Fruit fly (Drosophila melanogaster) whole organism, embryonic: ENCODE results near the gene ClpP.

ENCODE experiments used
- Abd-B ChIP-seq: fragments of 200-800 bp; sonication (Bioruptor generic); optimal IDR thresholded peaks from 2 replicates; lab custom pipeline; 2018; ENCODE audit warnings: missing biosample characterization, mild to moderate bottlenecking, missing genetic modification characterization, moderate library complexity
- Ada2b ChIP-seq: fragments of 200-800 bp; sonication (Bioruptor generic); IDR thresholded peaks from 2 replicates; pipeline ENCODE4 v1.3.6; 2022; ENCODE audit warnings: missing biosample characterization, missing genetic modification characterization
- B-H1 ChIP-seq: fragments of 200-800 bp; sonication (Bioruptor generic); IDR thresholded peaks from 3 replicates; pipeline ENCODE4 v1.3.6; 2022; ENCODE audit warnings: missing biosample characterization, missing genetic modification characterization
- CG10274 ChIP-seq: fragments of 200-800 bp; sonication (Bioruptor generic); optimal IDR thresholded peaks from 3 replicates; lab custom pipeline; 2017; ENCODE audit warnings: missing biosample characterization, mild to moderate bottlenecking, missing genetic modification characterization
- CG10321 ChIP-seq: fragments of 200-800 bp; sonication (Bioruptor generic); IDR thresholded peaks from 2 replicates; pipeline ENCODE4 v1.3.6; 2022; ENCODE audit warnings: missing biosample characterization, missing genetic modification characterization
- CG10979 ChIP-seq: fragments of 200-800 bp; sonication (Bioruptor generic); optimal IDR thresholded peaks from 2 replicates; lab custom pipeline; 2018; ENCODE audit warnings: missing biosample characterization, mild to moderate bottlenecking, missing genetic modification characterization, moderate library complexity
- CG12104 ChIP-seq: fragments of 200-800 bp; sonication (Bioruptor generic); optimal IDR thresholded peaks from 3 replicates; lab custom pipeline; 2016; ENCODE audit warnings: missing biosample characterization, missing genetic modification characterization
- CG14441 ChIP-seq: fragments of 200-800 bp; sonication (Bioruptor generic); IDR thresholded peaks from 2 replicates; pipeline ENCODE4 v1.3.6; 2022; ENCODE audit warnings: missing biosample characterization, missing genetic modification characterization
- CG18476 ChIP-seq: fragments of 200-800 bp; sonication (Bioruptor generic); optimal IDR thresholded peaks from 2 replicates; lab custom pipeline; 2016; ENCODE audit warnings: missing biosample characterization, mild to moderate bottlenecking, missing genetic modification characterization
- CG18599 ChIP-seq: fragments of 200-800 bp; sonication (Bioruptor generic); optimal IDR thresholded peaks from 3 replicates; lab custom pipeline; 2017; ENCODE audit warnings: missing biosample characterization, missing genetic modification characterization, mild to moderate bottlenecking, moderate library complexity, missing genetic modification reagents
- CG2889 ChIP-seq: fragments of 200-800 bp; sonication (Bioruptor generic); IDR thresholded peaks from 3 replicates; pipeline ENCODE4 v1.3.6; 2022; ENCODE audit warnings: missing biosample characterization, missing genetic modification characterization
- CG32772 ChIP-seq: fragments of 200-800 bp; sonication (Bioruptor generic); IDR thresholded peaks from 2 replicates; pipeline ENCODE4 v1.3.6; 2022; ENCODE audit warnings: missing biosample characterization, missing genetic modification characterization
- CG42726 ChIP-seq: fragments of 200-800 bp; sonication (Bioruptor generic); IDR thresholded peaks from 2 replicates; pipeline ENCODE4 v1.3.6; 2022; ENCODE audit warnings: missing biosample characterization, missing genetic modification characterization; ENCODE audit not compliant: partially characterized antibody
- CG4282 ChIP-seq: fragments of 200-800 bp; sonication (Bioruptor generic); optimal IDR thresholded peaks from 2 replicates; lab custom pipeline; 2016; ENCODE audit warnings: missing biosample characterization, missing genetic modification characterization
- CG8290 ChIP-seq, 3 experiments: fragments of 200-800 bp; sonication (Bioruptor generic); optimal IDR thresholded peaks; 2 replicates each; lab custom pipeline; 2016 to 2019; ENCODE audit warnings: missing biosample characterization in 3 of 3, missing genetic modification characterization in 3 of 3, mild to moderate bottlenecking in 2 of 3, moderate library complexity in 1 of 3
- Camta ChIP-seq: fragments of 200-800 bp; sonication (Bioruptor generic); optimal IDR thresholded peaks from 2 replicates; lab custom pipeline; 2016; ENCODE audit warnings: missing biosample characterization, missing genetic modification characterization
- CkIIα-i1 ChIP-seq: fragments of 200-800 bp; sonication (Bioruptor generic); IDR thresholded peaks from 2 replicates; pipeline ENCODE4 v1.3.6; 2022; ENCODE audit warnings: missing biosample characterization, missing genetic modification characterization
- Dp ChIP-seq: fragments of 200-800 bp; sonication (Bioruptor generic); optimal IDR thresholded peaks from 2 replicates; lab custom pipeline; 2018; ENCODE audit warnings: missing biosample characterization, mild to moderate bottlenecking, missing genetic modification characterization, moderate library complexity
- GATAe ChIP-seq: fragments of 200-800 bp; sonication (Bioruptor generic); conservative IDR thresholded peaks from 2 replicates; pipeline ENCODE4 v1.3.6; 2022; ENCODE audit warnings: missing biosample characterization, missing genetic modification characterization
- H2.0 ChIP-seq: fragments of 200-800 bp; sonication (Bioruptor generic); IDR thresholded peaks from 2 replicates; pipeline ENCODE4 v1.3.6; 2022; ENCODE audit warnings: missing biosample characterization, missing genetic modification characterization
- HLH54F ChIP-seq: fragments of 200-800 bp; sonication (Bioruptor generic); optimal IDR thresholded peaks from 3 replicates; lab custom pipeline; 2016; ENCODE audit warnings: missing biosample characterization, missing genetic modification characterization
- Kr ChIP-seq: fragments of 200-800 bp; sonication (Bioruptor generic); optimal IDR thresholded peaks from 2 replicates; lab custom pipeline; 2017; ENCODE audit warnings: missing biosample characterization, mild to moderate bottlenecking, missing genetic modification characterization
- Pdp1 ChIP-seq, 2 experiments: fragments of 200-800 bp; sonication (Bioruptor generic); optimal IDR thresholded peaks; 3 replicates each; lab custom pipeline; 2016; ENCODE audit warnings: missing biosample characterization in 2 of 2, missing genetic modification characterization in 2 of 2, mild to moderate bottlenecking in 1 of 2, moderate library complexity in 1 of 2
- Rx ChIP-seq: fragments of 200-800 bp; sonication (Bioruptor generic); IDR thresholded peaks from 2 replicates; pipeline ENCODE4 v1.3.6; 2022; ENCODE audit warnings: missing biosample characterization, missing genetic modification characterization
- bcd ChIP-seq: fragments of 200-800 bp; sonication (Bioruptor generic); optimal IDR thresholded peaks from 2 replicates; lab custom pipeline; 2017; ENCODE audit warnings: missing biosample characterization, mild to moderate bottlenecking, missing genetic modification characterization
- chif ChIP-seq, 2 experiments: fragments of 200-800 bp; sonication (Bioruptor generic); optimal IDR thresholded peaks; 3 replicates each; lab custom pipeline; 2016; ENCODE audit warnings: missing biosample characterization in 2 of 2, missing genetic modification characterization in 2 of 2
- crc ChIP-seq: fragments of 200-800 bp; sonication (Bioruptor generic); optimal IDR thresholded peaks from 2 replicates; lab custom pipeline; 2016; ENCODE audit warnings: missing biosample characterization, missing genetic modification characterization
- croc ChIP-seq: fragments of 200-800 bp; sonication (Bioruptor generic); conservative IDR thresholded peaks from 3 replicates; pipeline ENCODE4 v1.3.6; 2022; ENCODE audit warnings: missing biosample characterization, missing genetic modification characterization
- disco-r ChIP-seq: fragments of 200-800 bp; sonication (Bioruptor generic); optimal IDR thresholded peaks from 2 replicates; lab custom pipeline; 2016; ENCODE audit warnings: missing biosample characterization, missing genetic modification characterization
- dmrt99B ChIP-seq: fragments of 200-800 bp; sonication (Bioruptor generic); optimal IDR thresholded peaks from 2 replicates; lab custom pipeline; 2018; ENCODE audit warnings: missing biosample characterization, mild to moderate bottlenecking, missing genetic modification characterization, moderate library complexity
- dpn ChIP-seq, 2 experiments: fragments of 200-800 bp; sonication (Bioruptor generic); optimal IDR thresholded peaks; 3 replicates each; lab custom pipeline; 2016; ENCODE audit warnings: missing biosample characterization in 2 of 2, missing genetic modification characterization in 2 of 2
- ems ChIP-seq: fragments of 200-800 bp; sonication (Bioruptor generic); optimal IDR thresholded peaks from 3 replicates; lab custom pipeline; 2016; ENCODE audit warnings: missing biosample characterization, missing genetic modification characterization
- ewg ChIP-seq: fragments of 200-800 bp; sonication (Bioruptor generic); optimal IDR thresholded peaks from 3 replicates; lab custom pipeline; 2017; ENCODE audit warnings: mild to moderate bottlenecking, missing biosample characterization, missing genetic modification reagents, missing genetic modification characterization
- ftz-f1 ChIP-seq: fragments of 200-800 bp; sonication (Bioruptor generic); optimal IDR thresholded peaks from 2 replicates; lab custom pipeline; 2016; ENCODE audit warnings: missing biosample characterization, missing genetic modification characterization
- grn ChIP-seq: fragments of 200-800 bp; sonication (Bioruptor generic); optimal IDR thresholded peaks from 3 replicates; lab custom pipeline; 2017; ENCODE audit warnings: missing biosample characterization, missing genetic modification characterization
- hkb ChIP-seq, 2 experiments: fragments of 200-800 bp in 1 of 2; fragments of >200 bp in 1 of 2; sonication (Bioruptor generic) in 1 of 2; IDR thresholded peaks in 1 of 2; optimal IDR thresholded peaks in 1 of 2; 2 replicates each; pipeline versions ENCODE4 v1.3.6 to Lab custom; 2017 to 2022; ENCODE audit warnings: missing biosample characterization in 1 of 2, missing genetic modification characterization in 1 of 2
- kah ChIP-seq: fragments of 200-800 bp; sonication (Bioruptor generic); optimal IDR thresholded peaks from 2 replicates; lab custom pipeline; 2018; ENCODE audit warnings: missing biosample characterization, mild to moderate bottlenecking, missing genetic modification characterization
- klu ChIP-seq: fragments of 200-800 bp; sonication (Bioruptor generic); IDR thresholded peaks from 2 replicates; pipeline ENCODE4 v1.3.6; 2022; ENCODE audit warnings: missing biosample characterization, missing genetic modification characterization
- lbe ChIP-seq: fragments of 200-800 bp; sonication (Bioruptor generic); optimal IDR thresholded peaks from 2 replicates; lab custom pipeline; 2016; ENCODE audit warnings: missing biosample characterization, mild to moderate bottlenecking, missing genetic modification characterization
- pfk ChIP-seq: fragments of 200-800 bp; sonication (Bioruptor generic); optimal IDR thresholded peaks from 2 replicates; lab custom pipeline; 2018; ENCODE audit warnings: missing biosample characterization, mild to moderate bottlenecking, missing genetic modification characterization, moderate library complexity
- prd ChIP-seq, 3 experiments: fragments of >200 bp in 2 of 3; fragments of 200-800 bp in 1 of 3; sonication (Bioruptor generic) in 1 of 3; optimal IDR thresholded peaks in 2 of 3; IDR thresholded peaks in 1 of 3; 2 replicates in 2 of 3; 3 replicates in 1 of 3; pipeline versions ENCODE4 v1.3.6 to Lab custom; 2017 to 2022; ENCODE audit warnings: missing biosample characterization in 1 of 3, missing genetic modification characterization in 1 of 3
- pzg ChIP-seq: fragments of 200-800 bp; sonication (Bioruptor generic); optimal IDR thresholded peaks from 3 replicates; lab custom pipeline; 2018; ENCODE audit warnings: missing biosample characterization, mild to moderate bottlenecking, missing genetic modification characterization, moderate library complexity
- schlank ChIP-seq: fragments of 200-800 bp; sonication (Bioruptor generic); optimal IDR thresholded peaks from 2 replicates; lab custom pipeline; 2018; ENCODE audit warnings: missing biosample characterization, mild to moderate bottlenecking, missing genetic modification characterization
- slou ChIP-seq: fragments of 200-800 bp; sonication (Bioruptor generic); optimal IDR thresholded peaks from 3 replicates; lab custom pipeline; 2016; ENCODE audit warnings: missing biosample characterization, missing genetic modification characterization
- stc ChIP-seq: fragments of 200-800 bp; sonication (Bioruptor generic); IDR thresholded peaks from 2 replicates; pipeline ENCODE4 v1.3.6; 2022; ENCODE audit warnings: missing biosample characterization, missing genetic modification characterization
- tgo ChIP-seq: fragments of 200-800 bp; sonication (Bioruptor generic); IDR thresholded peaks from 3 replicates; pipeline ENCODE4 v1.3.6; 2022; ENCODE audit warnings: missing biosample characterization, missing genetic modification characterization
- toy ChIP-seq: fragments of 200-800 bp; sonication (Bioruptor generic); IDR thresholded peaks from 2 replicates; pipeline ENCODE4 v1.3.6; 2022; ENCODE audit warnings: missing biosample characterization, missing genetic modification characterization
- trem ChIP-seq: fragments of 200-800 bp; optimal IDR thresholded peaks from 3 replicates; lab custom pipeline; 2019; ENCODE audit warnings: missing biosample characterization, mild to moderate bottlenecking, missing genetic modification characterization, moderate library complexity
- vvl ChIP-seq: fragments of 200-800 bp; sonication (Bioruptor generic); IDR thresholded peaks from 2 replicates; pipeline ENCODE4 v1.3.6; 2022; ENCODE audit warnings: missing biosample characterization, missing genetic modification characterization
- wdn ChIP-seq: fragments of 200-800 bp; sonication (Bioruptor generic); IDR thresholded peaks from 2 replicates; pipeline ENCODE4 v1.3.6; 2022; ENCODE audit warnings: missing biosample characterization, missing genetic modification characterization
- wor ChIP-seq: fragments of 200-800 bp; sonication (Bioruptor generic); IDR thresholded peaks from 2 replicates; pipeline ENCODE4 v1.3.6; 2022; ENCODE audit warnings: missing biosample characterization, missing genetic modification characterization

ClpP gene

dm6 chr2L:10321612-10322011 is 35.0 kb upstream of the ClpP start (continued):
- TF ChIP-seq CG18599 (GFP tag; lab: Kevin White, UChicago), result no peak
- TF ChIP-seq tgo, result no peak
- peak; percentile 19 for TF ChIP-seq Dp (GFP tag; lab: Kevin White, UChicago)
- TF ChIP-seq kah, result no peak
- TF ChIP-seq slou (GFP tag; lab: Kevin White, UChicago), result no peak
- no peak for TF ChIP-seq CG42726 (GFP tag; lab: Robert Waterston, UW)
- TF ChIP-seq ftz-f1 (GFP tag; lab: Kevin White, UChicago), result peak; percentile 80
- no peak for TF ChIP-seq CG10321
- no peak for TF ChIP-seq CG10979 (tag; lab: Kevin White, UChicago)
- TF ChIP-seq grn (GFP tag; lab: Kevin White, UChicago), result no peak
- no peak for TF ChIP-seq GATAe
- no peak for TF ChIP-seq Abd-B (GFP tag; lab: Kevin White, UChicago)
- TF ChIP-seq bcd (GFP tag; lab: Kevin White, UChicago), result no peak
- no peak for TF ChIP-seq dmrt99B (tag; lab: Kevin White, UChicago)
- no peak for TF ChIP-seq disco-r (GFP tag; lab: Kevin White, UChicago)
- no peak for TF ChIP-seq prd (optimal IDR thresholded peaks at IDR 0.05; lab: Kevin White, UChicago)
- TF ChIP-seq prd (GFP tag; IDR thresholded peaks at IDR 0.05; lab: Robert Waterston, UW), result no peak
- TF ChIP-seq pfk (GFP tag; lab: Kevin White, UChicago), result no peak
- TF ChIP-seq CG4282, result no peak
- no peak for TF ChIP-seq CkIIα-i1 (GFP tag; lab: Robert Waterston, UW)
- no peak for TF ChIP-seq crc
- TF ChIP-seq CG18476, result no peak
- no peak for TF ChIP-seq Rx
- no peak for TF ChIP-seq H2.0 (GFP tag; lab: Robert Waterston, UW)
- TF ChIP-seq ewg, result no peak
- TF ChIP-seq lbe (GFP tag; lab: Kevin White, UChicago), result no peak
- TF ChIP-seq CG14441 (GFP tag; lab: Robert Waterston, UW), result no peak; the same call in 1 of the 2 replicates
- no peak for TF ChIP-seq croc (GFP tag; lab: Robert Waterston, UW)
- no peak for TF ChIP-seq Camta (GFP tag; lab: Kevin White, UChicago)
- no peak for TF ChIP-seq stc
- TF ChIP-seq CG8290 (GFP tag; optimal IDR thresholded peaks at IDR 0.05; lab: Kevin White, UChicago), result no peak
- peak in 1 of 2 experiments; percentile 67 for TF ChIP-seq CG8290 (tag; optimal IDR thresholded peaks at IDR 0.05; lab: Kevin White, UChicago)
- TF ChIP-seq toy (GFP tag; lab: Robert Waterston, UW), result no peak
- TF ChIP-seq ems (GFP tag; lab: Kevin White, UChicago), result no peak
- TF ChIP-seq wor (GFP tag; lab: Robert Waterston, UW), result no peak
- no peak for TF ChIP-seq Pdp1 (GFP tag; optimal IDR thresholded peaks at IDR 0.05; lab: Kevin White, UChicago)
- TF ChIP-seq schlank (tag; lab: Kevin White, UChicago), result no peak
- no peak for TF ChIP-seq CG32772 (GFP tag; lab: Robert Waterston, UW)
- no peak for TF ChIP-seq CG2889
- no peak for TF ChIP-seq HLH54F (GFP tag; lab: Kevin White, UChicago)
- no peak for TF ChIP-seq Kr
- no peak for TF ChIP-seq dpn (GFP tag; optimal IDR thresholded peaks at IDR 0.05; lab: Kevin White, UChicago)
- no peak for TF ChIP-seq chif (GFP tag; optimal IDR thresholded peaks at IDR 0.05; lab: Kevin White, UChicago)
- TF ChIP-seq wdn (GFP tag; lab: Robert Waterston, UW), result no peak
- TF ChIP-seq pzg, result peak; percentile 18
- TF ChIP-seq B-H1 (GFP tag; lab: Robert Waterston, UW), result no peak
- TF ChIP-seq CG10274 (GFP tag; lab: Kevin White, UChicago), result peak; percentile 91
- TF ChIP-seq hkb (optimal IDR thresholded peaks at IDR 0.05; lab: Kevin White, UChicago), result no peak
- TF ChIP-seq hkb (GFP tag; IDR thresholded peaks at IDR 0.05; lab: Robert Waterston, UW), result peak; percentile 30; the same call in 1 of the 2 replicates
- no peak for TF ChIP-seq klu
- TF ChIP-seq trem, result no peak
- TF ChIP-seq Ada2b (GFP tag; lab: Robert Waterston, UW), result no peak
- TF ChIP-seq vvl (GFP tag; lab: Robert Waterston, UW), result peak; percentile 23; the same call in 1 of the 2 replicates
- no peak for TF ChIP-seq CG12104 (GFP tag; lab: Kevin White, UChicago)
